Worm (Caenorhabditis elegans) whole organism, late embryonic: ENCODE results near the gene str-118.
A peak's percentile ranks its signal among the peaks of the same experiment; 100 is the strongest.

Experiments used
- C08G9.2 ChIP-seq: sonication (generic microtip); optimal IDR thresholded peaks from 2 replicates; lab custom pipeline; 2016; ENCODE audit warnings: mild to moderate bottlenecking, missing genetic modification characterization, moderate library complexity, missing compliant biosample characterization
- F13H6.1 ChIP-seq: sonication (generic microtip); optimal IDR thresholded peaks from 2 replicates; lab custom pipeline; 2016; ENCODE audit warnings: missing genetic modification characterization, missing compliant biosample characterization
- T23F11.4 ChIP-seq: fragments of 200-800 bp; sonication (Bioruptor generic); optimal IDR thresholded peaks from 2 replicates; lab custom pipeline; 2018; ENCODE audit warnings: mild to moderate bottlenecking, missing genetic modification characterization, missing compliant biosample characterization
- Y22D7AL.16 ChIP-seq: sonication (generic microtip); optimal IDR thresholded peaks from 2 replicates; lab custom pipeline; 2016; ENCODE audit warnings: missing genetic modification characterization, missing compliant biosample characterization
- ama-1 ChIP-seq: fragments of 150-350 bp; optimal IDR thresholded peaks from 2 replicates; lab custom pipeline; 2014
- ceh-18 ChIP-seq: sonication (generic microtip); optimal IDR thresholded peaks from 2 replicates; lab custom pipeline; 2016; ENCODE audit warnings: missing genetic modification characterization, missing compliant biosample characterization
- ceh-19 ChIP-seq: fragments of 200-800 bp; sonication (Bioruptor generic); optimal IDR thresholded peaks from 2 replicates; lab custom pipeline; 2018; ENCODE audit warnings: mild to moderate bottlenecking, missing genetic modification characterization, missing compliant biosample characterization
- ceh-2 ChIP-seq: sonication (generic microtip); optimal IDR thresholded peaks from 2 replicates; lab custom pipeline; 2016; ENCODE audit warnings: missing genotype, missing genetic modification characterization, missing compliant biosample characterization
- ceh-22 ChIP-seq: sonication (generic microtip); optimal IDR thresholded peaks from 2 replicates; lab custom pipeline; 2017; ENCODE audit warnings: missing biosample characterization, missing genetic modification characterization
- ceh-45 ChIP-seq: fragments of 200-800 bp; sonication (Bioruptor generic); IDR thresholded peaks from 2 replicates; pipeline ENCODE4 v1.3.6; 2022; ENCODE audit warnings: missing genetic modification reagents, missing genetic modification characterization, missing compliant biosample characterization
- ceh-48 ChIP-seq: sonication (generic microtip); optimal IDR thresholded peaks from 2 replicates; lab custom pipeline; 2016; ENCODE audit warnings: missing genetic modification characterization, inconsistent platforms, missing compliant biosample characterization
- ceh-9 ChIP-seq: sonication (generic microtip); optimal IDR thresholded peaks from 2 replicates; lab custom pipeline; 2016; ENCODE audit warnings: mild to moderate bottlenecking, missing genetic modification characterization, inconsistent platforms, missing compliant biosample characterization
- dmd-4 ChIP-seq: sonication (generic microtip); optimal IDR thresholded peaks from 2 replicates; lab custom pipeline; 2016; ENCODE audit warnings: borderline replicate concordance, missing genetic modification characterization, missing compliant biosample characterization
- dve-1 ChIP-seq: sonication (generic microtip); optimal IDR thresholded peaks from 2 replicates; lab custom pipeline; 2017; ENCODE audit warnings: antibody characterized with exemption, mild to moderate bottlenecking, missing genetic modification characterization, missing compliant biosample characterization
- elt-2 ChIP-seq: sonication (generic microtip); optimal IDR thresholded peaks from 2 replicates; lab custom pipeline; 2016; ENCODE audit warnings: missing genetic modification reagents, missing genetic modification characterization, missing compliant biosample characterization
- elt-4 ChIP-seq: sonication (generic microtip); optimal IDR thresholded peaks from 2 replicates; lab custom pipeline; 2016; ENCODE audit warnings: missing genetic modification characterization, missing compliant biosample characterization
- fkh-6 ChIP-seq: sonication (generic microtip); optimal IDR thresholded peaks from 2 replicates; lab custom pipeline; 2016; ENCODE audit warnings: missing genetic modification characterization, missing compliant biosample characterization
- gmeb-2 ChIP-seq: sonication (generic microtip); optimal IDR thresholded peaks from 2 replicates; lab custom pipeline; 2016; ENCODE audit warnings: missing genetic modification characterization, inconsistent platforms, missing compliant biosample characterization
- hlh-30 ChIP-seq: sonication (generic microtip); optimal IDR thresholded peaks from 2 replicates; lab custom pipeline; 2017; ENCODE audit warnings: antibody characterized with exemption, missing genetic modification characterization, missing compliant biosample characterization; ENCODE audit not compliant: insufficient read depth
- hlh-6 ChIP-seq: sonication (generic microtip); optimal IDR thresholded peaks from 2 replicates; lab custom pipeline; 2016; ENCODE audit warnings: missing genotype, missing genetic modification characterization, missing compliant biosample characterization
- hlh-8 ChIP-seq: sonication (generic microtip); optimal IDR thresholded peaks from 2 replicates; lab custom pipeline; 2016; ENCODE audit warnings: missing genotype, missing genetic modification characterization, missing compliant biosample characterization
- mec-3 ChIP-seq: sonication (generic microtip); optimal IDR thresholded peaks from 2 replicates; lab custom pipeline; 2016; ENCODE audit warnings: borderline replicate concordance, missing genetic modification characterization, missing compliant biosample characterization
- nfya-1 ChIP-seq: sonication (generic microtip); optimal IDR thresholded peaks from 2 replicates; lab custom pipeline; 2017; ENCODE audit warnings: missing genetic modification characterization, mild to moderate bottlenecking, missing compliant biosample characterization, antibody characterized with exemption, moderate library complexity
- nhr-232 ChIP-seq: sonication (generic microtip); optimal IDR thresholded peaks from 2 replicates; lab custom pipeline; 2016; ENCODE audit warnings: missing genetic modification characterization, missing compliant biosample characterization
- pag-3 ChIP-seq: sonication (generic microtip); optimal IDR thresholded peaks from 2 replicates; lab custom pipeline; 2016; ENCODE audit warnings: missing compliant biosample characterization, missing genetic modification characterization, borderline replicate concordance
- pha-4 ChIP-seq: fragments of 150-350 bp; optimal IDR thresholded peaks from 2 replicates; lab custom pipeline; 2018; ENCODE audit warnings: missing biosample characterization, missing genetic modification reagents, missing genetic modification characterization
- ref-2 ChIP-seq: sonication (generic microtip); optimal IDR thresholded peaks from 2 replicates; lab custom pipeline; 2016; ENCODE audit warnings: missing genetic modification characterization, missing compliant biosample characterization
- rnt-1 ChIP-seq: sonication (generic microtip); optimal IDR thresholded peaks from 2 replicates; lab custom pipeline; 2016; ENCODE audit warnings: missing genetic modification characterization, missing compliant biosample characterization
- sdc-2 ChIP-seq: sonication (generic microtip); optimal IDR thresholded peaks from 2 replicates; lab custom pipeline; 2016; ENCODE audit warnings: missing genotype, missing genetic modification characterization, missing compliant biosample characterization
- sox-4 ChIP-seq: sonication (generic microtip); optimal IDR thresholded peaks from 2 replicates; lab custom pipeline; 2017; ENCODE audit warnings: mild to moderate bottlenecking, missing genetic modification characterization, inconsistent platforms, missing compliant biosample characterization
- tbx-2 ChIP-seq: sonication (generic microtip); optimal IDR thresholded peaks from 2 replicates; lab custom pipeline; 2016; ENCODE audit warnings: missing genetic modification characterization, missing compliant biosample characterization
- tbx-7 ChIP-seq: sonication (generic microtip); optimal IDR thresholded peaks from 2 replicates; lab custom pipeline; 2016; ENCODE audit warnings: missing genotype, missing genetic modification characterization, missing compliant biosample characterization
- unc-3 ChIP-seq, 2 experiments: fragments of 200-800 bp in 1 of 2; sonication (Bioruptor generic) in 1 of 2; sonication (generic microtip) in 1 of 2; conservative IDR thresholded peaks in 1 of 2; optimal IDR thresholded peaks in 1 of 2; 2 replicates each; pipeline versions ENCODE4 v1.3.6 to Lab custom; 2016 to 2022; ENCODE audit warnings: missing compliant biosample characterization in 2 of 2, missing genetic modification characterization in 2 of 2, missing genetic modification reagents in 1 of 2
- unc-55 ChIP-seq: sonication (generic microtip); optimal IDR thresholded peaks from 2 replicates; lab custom pipeline; 2017; ENCODE audit warnings: missing biosample characterization, missing genetic modification reagents, missing genetic modification characterization

The str-118 gene

DNA sequence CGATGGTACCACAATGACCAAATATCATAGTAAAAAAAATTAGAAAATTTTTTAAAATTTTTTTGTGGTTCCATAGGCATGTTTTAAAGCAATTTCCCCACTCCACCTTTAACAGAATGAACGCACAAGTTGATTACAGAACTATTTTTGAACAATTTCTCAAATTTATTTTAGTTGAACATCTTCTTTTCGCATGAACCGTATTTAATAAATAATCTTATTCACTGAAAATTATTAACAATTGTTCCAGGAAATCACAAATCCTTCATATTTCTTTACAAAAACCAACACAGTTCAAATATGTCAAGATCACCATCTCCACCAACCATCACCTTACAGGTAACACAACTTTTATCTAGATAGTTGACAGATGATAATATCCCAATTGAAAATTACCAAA, 40.3 kb upstream of the str-118 start, which contains the start of gene lea-1:
Gene lea-1 (plus strand): TSS at position 301 of the 400 bp plus-strand sequence.
- TF ChIP-seq ceh-9: no peak
- TF ChIP-seq nhr-232: no peak
- no peak for TF ChIP-seq hlh-8 (tag; lab: Kevin White, UChicago)
- TF ChIP-seq dve-1: no peak
- TF ChIP-seq sox-4: no peak
- TF ChIP-seq ceh-2 (tag; lab: Kevin White, UChicago): no peak
- no peak for TF ChIP-seq gmeb-2
- no peak for TF ChIP-seq C08G9.2 (tag; lab: Kevin White, UChicago)
- no peak for TF ChIP-seq ceh-19
- no peak for TF ChIP-seq hlh-30 (tag; lab: Kevin White, UChicago)
- no peak for TF ChIP-seq elt-4 (tag; lab: Kevin White, UChicago)
- TF ChIP-seq fkh-6: no peak
- no peak for TF ChIP-seq mec-3 (tag; lab: Kevin White, UChicago)
- no peak for TF ChIP-seq ceh-48
- TF ChIP-seq ama-1: no peak
- TF ChIP-seq hlh-6 (tag; lab: Kevin White, UChicago): no peak

DNA sequence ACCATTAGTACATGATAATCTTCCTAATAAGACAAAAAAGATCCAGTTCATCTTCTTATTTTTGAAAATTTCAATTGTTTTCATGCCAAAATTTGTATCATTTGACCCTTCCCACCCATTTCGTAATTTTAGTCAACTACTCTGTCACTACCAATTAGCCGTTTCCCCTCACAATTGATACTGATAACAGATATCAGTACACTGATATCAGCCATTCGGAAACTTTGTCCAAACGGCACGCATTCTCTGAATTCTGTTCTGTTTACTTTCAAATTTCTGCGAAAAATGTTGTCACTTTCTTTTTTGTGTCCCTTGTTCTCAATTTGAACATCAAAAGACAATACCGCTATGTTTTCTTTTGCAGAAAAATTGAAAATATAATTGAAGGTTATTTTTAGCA, 39.3 kb upstream of the str-118 start:
- no peak for TF ChIP-seq F13H6.1 (tag; lab: Kevin White, UChicago)
- peak; percentile 69 for TF ChIP-seq elt-2 (tag; lab: Kevin White, UChicago)
- TF ChIP-seq, all 69 proteins: peak for 1

DNA sequence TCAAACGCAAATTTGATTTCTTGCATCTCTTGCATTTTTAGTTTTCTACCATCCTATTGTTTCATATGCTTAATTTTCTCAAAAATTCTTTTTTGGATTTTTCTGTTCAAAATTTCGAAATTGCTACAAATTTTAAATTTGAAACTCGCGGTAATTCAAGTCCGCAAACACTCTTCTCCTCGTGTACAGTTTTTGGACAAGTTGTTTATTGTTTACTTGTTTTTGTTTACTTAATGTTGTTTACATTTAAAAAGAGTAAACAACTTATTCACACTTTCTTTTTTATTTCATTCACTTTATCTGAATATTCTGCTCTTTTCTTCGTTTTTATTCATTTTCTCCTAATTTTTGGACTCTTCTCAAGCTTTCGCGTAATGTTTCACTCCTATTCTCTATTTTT, 33.7 kb upstream of the str-118 start:
- no peak for TF ChIP-seq C08G9.2 (tag; lab: Kevin White, UChicago)
- no peak for TF ChIP-seq dmd-4
- no peak for TF ChIP-seq sox-4

DNA sequence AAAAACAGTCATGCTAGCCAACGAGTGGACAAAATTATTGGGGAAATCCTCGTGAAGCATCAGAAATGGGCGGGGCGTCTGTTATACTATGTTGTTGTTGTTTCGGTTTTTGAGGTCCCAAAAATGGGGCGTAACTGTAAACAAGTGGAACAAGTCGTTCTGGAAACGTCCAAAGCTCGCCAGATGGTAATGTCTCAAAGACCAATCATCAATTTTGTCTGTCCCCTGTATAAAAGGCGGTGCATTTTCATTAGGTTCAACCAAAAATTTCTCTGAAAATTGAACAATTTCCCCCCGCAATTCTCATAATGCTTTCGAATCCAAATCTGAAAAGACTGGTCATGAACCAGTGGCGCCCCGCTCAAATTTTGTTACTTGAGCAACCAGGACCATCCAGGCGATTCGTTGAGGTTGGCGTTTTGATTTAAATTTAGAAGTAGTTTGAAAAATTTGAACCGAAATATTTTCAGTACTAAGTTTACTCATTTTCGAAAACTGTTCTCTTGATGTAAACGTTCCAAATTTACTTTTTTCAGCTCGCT, 32.8 kb upstream of the str-118 start:
- TF ChIP-seq hlh-6 (tag; lab: Kevin White, UChicago) (no peak), fkh-6 (no peak), rnt-1 (tag; lab: Kevin White, UChicago) (no peak), Y22D7AL.16 (tag; lab: Kevin White, UChicago) (no peak)

DNA sequence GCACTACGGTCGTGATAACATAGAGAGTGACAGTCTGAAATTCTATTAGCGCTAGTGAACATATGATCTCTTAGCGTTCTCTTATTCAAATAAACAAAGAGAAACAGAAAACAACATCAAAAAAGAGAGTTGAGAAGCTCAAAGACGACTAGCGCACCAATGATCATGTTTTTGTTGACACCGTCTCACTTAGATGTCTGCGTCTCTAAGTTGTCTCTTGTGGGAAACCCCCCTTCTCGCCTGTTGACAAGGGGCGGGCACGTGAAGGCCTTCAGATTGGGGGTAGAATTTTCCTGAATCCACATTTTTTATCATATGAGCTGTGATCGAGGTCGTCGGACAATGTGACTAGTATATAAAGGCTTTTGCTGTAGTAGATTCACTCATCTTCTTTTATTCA, 32.0 kb upstream of the str-118 start:
- peak; percentile 6 for TF ChIP-seq nfya-1 (tag; lab: Kevin White, UChicago)
- TF ChIP-seq hlh-30 (tag; lab: Kevin White, UChicago): peak; percentile 31
- TF ChIP-seq ref-2: no peak
- no peak for TF ChIP-seq sdc-2 (tag; lab: Kevin White, UChicago)
- peak; percentile 46 for TF ChIP-seq unc-55 (GFP tag; lab: Kevin White, UChicago)

DNA sequence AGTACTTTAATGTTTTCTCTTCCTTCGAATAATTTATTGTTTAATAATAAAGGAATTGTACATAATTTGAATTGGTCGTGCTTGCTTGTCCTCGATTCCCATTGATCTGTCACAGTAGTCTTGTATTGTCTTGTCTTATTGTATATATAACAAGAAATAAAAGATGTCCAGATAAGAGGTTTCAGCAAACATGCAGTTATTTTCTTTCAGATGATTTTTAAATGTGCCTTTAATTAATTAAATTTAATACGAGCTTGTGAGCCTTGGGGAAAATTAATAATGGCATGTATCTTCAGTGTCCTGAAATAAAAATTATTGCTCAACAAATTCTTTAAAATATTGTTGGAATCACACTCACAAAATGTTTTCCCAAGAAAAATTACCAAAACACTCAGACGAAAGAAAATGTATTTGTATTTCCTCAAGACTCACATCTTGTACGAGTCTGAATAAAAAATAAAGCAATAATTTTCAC, 28.9 kb upstream of the str-118 start:
- TF ChIP-seq tbx-2 (tag; lab: Kevin White, UChicago) (no peak), T23F11.4 (GFP tag; lab: Kevin White, UChicago) (no peak), hlh-8 (tag; lab: Kevin White, UChicago) (no peak), ceh-22 (no peak), pha-4 (no peak), pag-3 (tag; lab: Kevin White, UChicago) (no peak), tbx-7 (tag; lab: Kevin White, UChicago) (no peak), ceh-45 (GFP tag; lab: Robert Waterston, UW) (no peak), ceh-18 (tag; lab: Kevin White, UChicago) (no peak), unc-3 (GFP tag; conservative IDR thresholded peaks at IDR 0.05; lab: Robert Waterston, UW) (no peak), unc-3 (tag; optimal IDR thresholded peaks at IDR 0.05; lab: Kevin White, UChicago) (no peak), Y22D7AL.16 (tag; lab: Kevin White, UChicago) (no peak), nhr-232 (no peak)
